Fruit fly (Drosophila melanogaster) whole organism, embryonic: ENCODE data around the gene Hex-t2.
A peak's percentile ranks its signal among the peaks of the same experiment; 100 is the strongest.

ENCODE experiments used
- Atf6 ChIP-seq: fragments of 200-800 bp; sonication (Bioruptor generic); IDR thresholded peaks from 2 replicates; pipeline ENCODE4 v1.3.6; 2022; ENCODE audit warnings: missing biosample characterization, missing genetic modification characterization
- Awh ChIP-seq: fragments of 200-800 bp; sonication (Bioruptor generic); IDR thresholded peaks from 2 replicates; pipeline ENCODE4, ENCODE4 v1.3.6; 2022; ENCODE audit warnings: missing biosample characterization, missing genetic modification characterization
- CG10543 ChIP-seq: fragments of 200-800 bp; sonication (Bioruptor generic); optimal IDR thresholded peaks from 3 replicates; lab custom pipeline; 2017; ENCODE audit warnings: missing biosample characterization, mild to moderate bottlenecking, missing genetic modification characterization, moderate library complexity
- CG11247 ChIP-seq: fragments of 200-800 bp; sonication (Bioruptor generic); IDR thresholded peaks from 2 replicates; pipeline ENCODE4 v1.3.6; 2022; ENCODE audit warnings: missing biosample characterization, missing genetic modification characterization
- CG11504 ChIP-seq: fragments of 200-800 bp; sonication (Bioruptor generic); optimal IDR thresholded peaks from 3 replicates; lab custom pipeline; 2019; ENCODE audit warnings: missing biosample characterization, mild to moderate bottlenecking, missing genetic modification characterization, moderate library complexity
- CG11695 ChIP-seq: fragments of 200-800 bp; sonication (Bioruptor generic); IDR thresholded peaks from 3 replicates; pipeline ENCODE4 v1.3.6; 2022; ENCODE audit warnings: missing biosample characterization, missing genetic modification characterization
- CG15269 ChIP-seq: fragments of 200-800 bp; sonication (Bioruptor generic); optimal IDR thresholded peaks from 2 replicates; lab custom pipeline; 2018; ENCODE audit warnings: missing biosample characterization, mild to moderate bottlenecking, missing genetic modification characterization, moderate library complexity
- CG16779 ChIP-seq: fragments of 200-800 bp; sonication (Bioruptor generic); IDR thresholded peaks from 2 replicates; pipeline ENCODE4 v1.3.6; 2022; ENCODE audit warnings: missing biosample characterization, missing genetic modification characterization
- CG16813 ChIP-seq: fragments of 200-800 bp; sonication (Bioruptor generic); IDR thresholded peaks from 3 replicates; pipeline ENCODE4 v1.3.6; 2022; ENCODE audit warnings: missing biosample characterization, missing genetic modification characterization; ENCODE audit not compliant: partially characterized antibody
- CG2120 ChIP-seq: fragments of 200-800 bp; sonication (Bioruptor generic); optimal IDR thresholded peaks from 3 replicates; lab custom pipeline; 2016; ENCODE audit warnings: missing biosample characterization, missing genetic modification characterization
- CG2678 ChIP-seq: fragments of 200-800 bp; sonication (Bioruptor generic); optimal IDR thresholded peaks from 3 replicates; lab custom pipeline; 2019; ENCODE audit warnings: missing biosample characterization, mild to moderate bottlenecking, missing genetic modification characterization, moderate library complexity
- CG34422 ChIP-seq: fragments of 200-800 bp; sonication (Bioruptor generic); IDR thresholded peaks from 3 replicates; pipeline ENCODE4 v1.3.6; 2022; ENCODE audit warnings: missing biosample characterization, missing genetic modification characterization
- CG6689 ChIP-seq: fragments of 200-800 bp; sonication (Bioruptor generic); IDR thresholded peaks from 2 replicates; pipeline ENCODE4 v1.3.6; 2022; ENCODE audit warnings: missing biosample characterization, missing genetic modification characterization
- CG9609 ChIP-seq: fragments of 200-800 bp; sonication (Bioruptor generic); optimal IDR thresholded peaks from 3 replicates; lab custom pipeline; 2016; ENCODE audit warnings: missing biosample characterization, missing genetic modification characterization
- CG9876 ChIP-seq: fragments of 200-800 bp; sonication (Bioruptor generic); optimal IDR thresholded peaks from 2 replicates; lab custom pipeline; 2016; ENCODE audit warnings: missing biosample characterization, missing genetic modification characterization
- CG9932 ChIP-seq: fragments of 200-800 bp; sonication (Bioruptor generic); IDR thresholded peaks from 2 replicates; pipeline ENCODE4 v1.3.6; 2022; ENCODE audit warnings: missing biosample characterization, missing genetic modification characterization
- Dp ChIP-seq: fragments of 200-800 bp; sonication (Bioruptor generic); optimal IDR thresholded peaks from 2 replicates; lab custom pipeline; 2018; ENCODE audit warnings: missing biosample characterization, mild to moderate bottlenecking, missing genetic modification characterization, moderate library complexity
- Eip74EF ChIP-seq, 2 experiments: fragments of 200-800 bp in 1 of 2; fragments of >200 bp in 1 of 2; sonication (Bioruptor generic) in 1 of 2; optimal IDR thresholded peaks; 2 replicates each; lab custom pipeline; 2017 to 2019; ENCODE audit warnings: missing biosample characterization in 2 of 2, missing genetic modification characterization in 2 of 2, mild to moderate bottlenecking in 1 of 2, moderate library complexity in 1 of 2
- HLH3B ChIP-seq: fragments of 200-800 bp; sonication (Bioruptor generic); IDR thresholded peaks from 2 replicates; pipeline ENCODE4 v1.3.6; 2022; ENCODE audit warnings: missing biosample characterization, missing genetic modification characterization
- Hr51 ChIP-seq, 2 experiments: fragments of 200-800 bp; sonication (Bioruptor generic); optimal IDR thresholded peaks; 2 replicates in 1 of 2; 3 replicates in 1 of 2; lab custom pipeline; 2016 to 2018; ENCODE audit warnings: missing biosample characterization in 2 of 2, missing genetic modification characterization in 2 of 2, mild to moderate bottlenecking in 1 of 2, moderate library complexity in 1 of 2
- Meics ChIP-seq: fragments of 200-800 bp; sonication (Bioruptor generic); optimal IDR thresholded peaks from 2 replicates; lab custom pipeline; 2017; ENCODE audit warnings: missing biosample characterization, mild to moderate bottlenecking, missing genetic modification characterization
- Oli ChIP-seq: fragments of 200-800 bp; sonication (Bioruptor generic); optimal IDR thresholded peaks from 2 replicates; lab custom pipeline; 2018; ENCODE audit warnings: missing biosample characterization, mild to moderate bottlenecking, missing genetic modification characterization, moderate library complexity
- Pdp1 ChIP-seq, 2 experiments: fragments of 200-800 bp; sonication (Bioruptor generic); optimal IDR thresholded peaks; 3 replicates each; lab custom pipeline; 2016; ENCODE audit warnings: missing biosample characterization in 2 of 2, missing genetic modification characterization in 2 of 2, mild to moderate bottlenecking in 1 of 2, moderate library complexity in 1 of 2
- Sox100B ChIP-seq: fragments of 200-800 bp; sonication (Bioruptor generic); optimal IDR thresholded peaks from 3 replicates; lab custom pipeline; 2018; ENCODE audit warnings: missing biosample characterization, mild to moderate bottlenecking, missing genetic modification characterization
- Sox102F ChIP-seq: fragments of 200-800 bp; sonication (Bioruptor generic); optimal IDR thresholded peaks from 2 replicates; lab custom pipeline; 2018; ENCODE audit warnings: missing biosample characterization, mild to moderate bottlenecking, missing genetic modification characterization, moderate library complexity
- Trl ChIP-seq, 3 experiments: fragments of >200 bp in 2 of 3; fragments of 200-800 bp in 1 of 3; sonication (Bioruptor generic) in 1 of 3; optimal IDR thresholded peaks; 2 replicates in 1 of 3; 3 replicates in 2 of 3; lab custom pipeline; 2016 to 2017; ENCODE audit warnings: missing biosample characterization in 1 of 3, missing genetic modification characterization in 1 of 3
- ase ChIP-seq: fragments of 200-800 bp; sonication (Bioruptor generic); IDR thresholded peaks from 3 replicates; pipeline ENCODE4 v1.3.6; 2022; ENCODE audit warnings: missing biosample characterization, missing genetic modification characterization
- cad ChIP-seq: fragments of >200 bp; optimal IDR thresholded peaks from 2 replicates; lab custom pipeline; 2017; ENCODE audit warnings: missing biosample characterization, missing genetic modification characterization
- cg ChIP-seq: fragments of 200-800 bp; sonication (Bioruptor generic); optimal IDR thresholded peaks from 3 replicates; lab custom pipeline; 2019; ENCODE audit warnings: missing biosample characterization, mild to moderate bottlenecking, missing genetic modification characterization, moderate library complexity
- ci ChIP-seq: fragments of 200-800 bp; sonication (Bioruptor generic); IDR thresholded peaks from 3 replicates; pipeline ENCODE4 v1.3.6; 2022; ENCODE audit warnings: missing biosample characterization, missing genetic modification characterization
- crol ChIP-seq: fragments of 200-800 bp; sonication (Bioruptor generic); IDR thresholded peaks from 2 replicates; pipeline ENCODE4 v1.3.6; 2022; ENCODE audit warnings: missing biosample characterization, missing genetic modification characterization
- cwo ChIP-seq: fragments of 200-800 bp; sonication (Bioruptor generic); optimal IDR thresholded peaks from 3 replicates; lab custom pipeline; 2017; ENCODE audit warnings: missing biosample characterization, missing genetic modification characterization, mild to moderate bottlenecking, moderate library complexity, missing genetic modification reagents
- dysf ChIP-seq: fragments of 200-800 bp; sonication (Bioruptor generic); IDR thresholded peaks from 3 replicates; pipeline ENCODE4 v1.3.6; 2022; ENCODE audit warnings: missing biosample characterization, missing genetic modification characterization
- fd102C ChIP-seq: fragments of 200-800 bp; sonication (Bioruptor generic); optimal IDR thresholded peaks from 2 replicates; lab custom pipeline; 2018; ENCODE audit warnings: missing biosample characterization, mild to moderate bottlenecking, missing genetic modification characterization, moderate library complexity
- fd96Cb ChIP-seq: fragments of 200-800 bp; sonication (Bioruptor generic); optimal IDR thresholded peaks from 2 replicates; lab custom pipeline; 2018; ENCODE audit warnings: missing biosample characterization, mild to moderate bottlenecking, missing genetic modification characterization, moderate library complexity
- lab ChIP-seq: fragments of 200-800 bp; sonication (Bioruptor generic); optimal IDR thresholded peaks from 3 replicates; lab custom pipeline; 2017; ENCODE audit warnings: missing biosample characterization, missing genetic modification characterization, mild to moderate bottlenecking, moderate library complexity, missing genetic modification reagents
- lmd ChIP-seq: fragments of 200-800 bp; sonication (Bioruptor generic); IDR thresholded peaks from 2 replicates; pipeline ENCODE4 v1.3.6; 2022; ENCODE audit warnings: missing biosample characterization, missing genetic modification characterization
- nerfin-2 ChIP-seq: fragments of 200-800 bp; sonication (Bioruptor generic); IDR thresholded peaks from 2 replicates; pipeline ENCODE4 v1.3.6; 2022; ENCODE audit warnings: missing biosample characterization, missing genetic modification characterization; ENCODE audit not compliant: partially characterized antibody
- nmo ChIP-seq: fragments of 200-800 bp; sonication (Bioruptor generic); optimal IDR thresholded peaks from 2 replicates; lab custom pipeline; 2018; ENCODE audit warnings: missing biosample characterization, mild to moderate bottlenecking, missing genetic modification characterization, moderate library complexity
- pan ChIP-seq, 4 experiments: fragments of >200 bp in 3 of 4; fragments of 200-800 bp in 1 of 4; sonication (Bioruptor generic) in 1 of 4; optimal IDR thresholded peaks in 3 of 4; IDR thresholded peaks in 1 of 4; 2 replicates each; pipeline versions ENCODE4 v1.3.6 to Lab custom; 2017 to 2022; ENCODE audit warnings: missing biosample characterization in 2 of 4, missing genetic modification characterization in 2 of 4, mixed read lengths in 1 of 4
- psq ChIP-seq: fragments of 200-800 bp; sonication (Bioruptor generic); optimal IDR thresholded peaks from 2 replicates; lab custom pipeline; 2017; ENCODE audit warnings: missing biosample characterization, missing genetic modification characterization
- stc ChIP-seq: fragments of 200-800 bp; sonication (Bioruptor generic); IDR thresholded peaks from 2 replicates; pipeline ENCODE4 v1.3.6; 2022; ENCODE audit warnings: missing biosample characterization, missing genetic modification characterization
- tgo ChIP-seq: fragments of 200-800 bp; sonication (Bioruptor generic); IDR thresholded peaks from 3 replicates; pipeline ENCODE4 v1.3.6; 2022; ENCODE audit warnings: missing biosample characterization, missing genetic modification characterization
- tna ChIP-seq: fragments of 200-800 bp; sonication (Bioruptor generic); IDR thresholded peaks from 2 replicates; pipeline ENCODE4 v1.3.6; 2022; ENCODE audit warnings: missing biosample characterization, missing genetic modification characterization; ENCODE audit not compliant: partially characterized antibody
- wor ChIP-seq: fragments of 200-800 bp; sonication (Bioruptor generic); IDR thresholded peaks from 2 replicates; pipeline ENCODE4 v1.3.6; 2022; ENCODE audit warnings: missing biosample characterization, missing genetic modification characterization
- yki ChIP-seq: fragments of >200 bp; optimal IDR thresholded peaks from 3 replicates; lab custom pipeline; 2018

Gene Hex-t2

dm6 chr3R:26462173-26462959, 11.9 kb downstream of the Hex-t2 start (continued):
- TF ChIP-seq CG16813 (GFP tag; lab: Robert Waterston, UW) (no peak), psq (GFP tag; lab: Kevin White, UChicago) (no peak), cwo (GFP tag; lab: Kevin White, UChicago) (peak; percentile 75), CG2678 (tag; lab: Kevin White, UChicago) (peak; percentile 61), CG9876 (GFP tag; lab: Kevin White, UChicago) (no peak), ase (no peak), Pdp1 (GFP tag; optimal IDR thresholded peaks at IDR 0.05; lab: Kevin White, UChicago) (peak in 1 of 2 experiments; percentile 29), CG10543 (GFP tag; lab: Kevin White, UChicago) (peak; percentile 26), Trl (optimal IDR thresholded peaks at IDR 0.05; lab: Kevin White, UChicago) (peak; percentile 83 to 84), Trl (GFP tag; optimal IDR thresholded peaks at IDR 0.05; lab: Kevin White, UChicago) (no peak), Meics (peak; percentile 53), Dp (no peak), lab (GFP tag; lab: Kevin White, UChicago) (peak; percentile 39), nmo (GFP tag; lab: Kevin White, UChicago) (peak; percentile 25), dysf (peak; percentile 52; the same call in 2 of the 3 replicates), pan (optimal IDR thresholded peaks at IDR 0.05; lab: Kevin White, UChicago) (no peak), pan (GFP tag; optimal IDR thresholded peaks at IDR 0.05 in 1 of 2, IDR thresholded peaks at IDR 0.05 in 1 of 2) (peak in 1 of 2 experiments; percentile 59), HLH3B (peak; percentile 15; the same call in 1 of the 2 replicates), CG9932 (0 out of 2 replicates have a peak, but pooled peaks have one; percentile 45), wor (GFP tag; lab: Robert Waterston, UW) (no peak), lmd (0 out of 2 replicates have a peak, but pooled peaks have one; percentile 36), Atf6 (GFP tag; lab: Robert Waterston, UW) (0 out of 2 replicates have a peak, but pooled peaks have one; percentile 32), CG11695 (GFP tag; lab: Robert Waterston, UW) (peak; percentile 49; the same call in 1 of the 3 replicates), Awh (GFP tag; lab: Robert Waterston, UW) (no peak), nerfin-2 (GFP tag; lab: Robert Waterston, UW) (no peak), CG2120 (GFP tag; lab: Kevin White, UChicago) (peak; percentile 17), ci (peak; percentile 45; the same call in 1 of the 3 replicates), Hr51 (GFP tag; optimal IDR thresholded peaks at IDR 0.05; lab: Kevin White, UChicago) (peak in 1 of 2 experiments; percentile 34), yki (peak; percentile 2), cad (no peak), Eip74EF (GFP tag; optimal IDR thresholded peaks at IDR 0.05; lab: Kevin White, UChicago) (peak in 1 of 2 experiments; percentile 4), fd96Cb (tag; lab: Kevin White, UChicago) (peak; percentile 32), fd102C (no peak), tna (GFP tag; lab: Robert Waterston, UW) (no peak), CG11504 (tag; lab: Kevin White, UChicago) (peak; percentile 67), CG34422 (GFP tag; lab: Robert Waterston, UW) (no peak), CG6689 (GFP tag; lab: Robert Waterston, UW) (0 out of 2 replicates have a peak, but pooled peaks have one; percentile 26), CG16779 (GFP tag; lab: Robert Waterston, UW) (0 out of 2 replicates have a peak, but pooled peaks have one; percentile 48), CG11247 (GFP tag; lab: Robert Waterston, UW) (0 out of 2 replicates have a peak, but pooled peaks have one; percentile 30), crol (GFP tag; lab: Robert Waterston, UW) (peak; percentile 77), CG9609 (GFP tag; lab: Kevin White, UChicago) (no peak), stc (0 out of 2 replicates have a peak, but pooled peaks have one; percentile 22), Oli (peak; percentile 18), Sox102F (GFP tag; lab: Kevin White, UChicago) (peak; percentile 34), cg (GFP tag; lab: Kevin White, UChicago) (peak; percentile 12), CG15269 (tag; lab: Kevin White, UChicago) (peak; percentile 39), tgo (GFP tag; lab: Robert Waterston, UW) (peak; percentile 22; the same call in 2 of the 3 replicates), Sox100B (GFP tag; lab: Kevin White, UChicago) (peak; percentile 40)
